Worm (Caenorhabditis elegans) whole organism, L4 larva: ENCODE results near the gene C18H7.1.

Source experiments
- ceh-62 ChIP-seq: sonication (generic microtip); optimal IDR thresholded peaks from 2 replicates; lab custom pipeline; 2017; ENCODE audit warnings: missing biosample characterization, missing genetic modification characterization
- cey-2 ChIP-seq: sonication (generic microtip); optimal IDR thresholded peaks from 3 replicates; lab custom pipeline; 2017; ENCODE audit warnings: missing genetic modification characterization, mild to moderate bottlenecking, missing compliant biosample characterization, antibody characterized with exemption, borderline replicate concordance; ENCODE audit not compliant: insufficient read depth
- nhr-42 ChIP-seq: fragments of 200-800 bp; sonication (Bioruptor generic); IDR thresholded peaks from 2 replicates; pipeline ENCODE4 v1.3.6; 2022; ENCODE audit warnings: missing genetic modification characterization, missing compliant biosample characterization

DNA sequence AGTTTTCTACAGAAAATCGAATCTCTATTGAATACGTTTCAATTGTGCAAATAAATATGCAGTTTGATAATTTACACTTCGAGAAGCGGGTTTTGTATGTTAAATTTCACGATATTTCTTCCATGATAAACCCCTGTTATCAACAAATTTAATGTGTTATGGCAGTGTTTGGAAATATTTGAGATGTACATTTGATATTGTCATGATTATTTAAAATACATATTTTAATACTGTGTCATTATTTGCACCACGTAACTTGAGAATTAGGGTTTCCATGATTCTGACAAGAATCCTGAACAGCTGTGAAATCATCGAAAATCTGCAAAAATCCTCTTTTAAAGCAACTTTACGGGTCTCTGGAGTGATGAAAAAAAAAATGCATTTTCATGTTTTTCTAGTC lies 55.1 kb downstream of the C18H7.1 start, which contains the start of gene K11H12.11:
- no peak for TF ChIP-seq ceh-62 (tag; lab: Kevin White, UChicago)
- TF ChIP-seq cey-2 (tag; lab: Kevin White, UChicago): no peak
- TF ChIP-seq nhr-42 (GFP tag; lab: Robert Waterston, UW): no peak
